Worm (Caenorhabditis elegans) whole organism, L4/young adult: ENCODE measurements around the gene fshr-1.

Source experiments
- dao-5 ChIP-seq: sonication (generic microtip); optimal IDR thresholded peaks from 2 replicates; lab custom pipeline; 2016; ENCODE audit warnings: missing genotype, missing genetic modification characterization, moderate library complexity, missing compliant biosample characterization
- him-1 ChIP-seq: sonication (generic microtip); optimal IDR thresholded peaks from 2 replicates; lab custom pipeline; 2016; ENCODE audit warnings: missing genotype, missing genetic modification reagents, missing genetic modification characterization, missing compliant biosample characterization

DNA sequence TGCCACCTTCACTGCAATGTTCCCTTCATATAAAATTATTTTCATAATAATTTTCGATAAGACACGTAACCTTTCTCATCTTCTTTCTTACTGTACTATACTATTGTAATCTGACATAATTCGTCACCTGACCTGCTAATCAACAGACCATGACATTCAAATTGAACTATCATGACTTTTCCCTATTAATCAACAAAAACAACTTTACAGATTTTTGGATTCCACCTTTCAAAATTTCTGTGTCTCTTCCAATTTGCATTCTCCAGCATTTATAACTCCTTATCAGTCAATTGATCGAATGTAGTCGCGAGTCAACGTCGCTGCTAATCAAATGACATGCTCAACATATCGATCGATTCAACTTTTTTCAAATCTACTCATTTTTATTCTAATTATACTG lies at the start of gene fshr-1:
- TF ChIP-seq dao-5 (tag; lab: Kevin White, UChicago) = no peak
- no peak for TF ChIP-seq him-1 (tag; lab: Kevin White, UChicago)
